Worm (Caenorhabditis elegans) whole organism, L4 larva: ENCODE measurements around the gene bnc-1.

Experiments used
- Y48G9A.11 ChIP-seq: fragments of 200-800 bp; sonication (Bioruptor generic); IDR thresholded peaks from 2 replicates; pipeline ENCODE4 v1.3.6; 2022; ENCODE audit warnings: missing genetic modification reagents, missing genetic modification characterization, missing compliant biosample characterization
- ama-1 ChIP-seq: fragments of 150-350 bp; optimal IDR thresholded peaks from 2 replicates; lab custom pipeline; 2014; ENCODE audit warnings: inconsistent platforms, mixed read lengths
- ces-1 ChIP-seq: fragments of 150-350 bp; sonication (generic microtip); optimal IDR thresholded peaks from 4 replicates; lab custom pipeline; 2014; ENCODE audit warnings: missing biosample characterization, missing genetic modification reagents, missing genetic modification characterization
- daf-19 ChIP-seq: fragments of 200-800 bp; sonication (Bioruptor generic); conservative IDR thresholded peaks from 2 replicates; pipeline ENCODE4 v1.3.6; 2022; ENCODE audit warnings: missing genetic modification characterization, missing compliant biosample characterization
- egl-27 ChIP-seq: sonication (generic microtip); optimal IDR thresholded peaks from 3 replicates; lab custom pipeline; 2017; ENCODE audit warnings: missing biosample characterization, missing genetic modification reagents, missing genetic modification characterization
- lin-13 ChIP-seq: fragments of 150-350 bp; optimal IDR thresholded peaks from 2 replicates; lab custom pipeline; 2014; ENCODE audit warnings: missing biosample characterization, missing genetic modification reagents, missing genetic modification characterization
- lsy-2 ChIP-seq, 2 experiments: fragments of 150-350 bp in 1 of 2; sonication (generic microtip) in 1 of 2; optimal IDR thresholded peaks; 2 replicates each; lab custom pipeline; 2014 to 2017; ENCODE audit warnings: missing biosample characterization in 2 of 2, missing genetic modification characterization in 2 of 2
- nhr-237 ChIP-seq: sonication (generic microtip); optimal IDR thresholded peaks from 2 replicates; lab custom pipeline; 2017; ENCODE audit warnings: missing biosample characterization, missing genetic modification characterization
- snpc-4 ChIP-seq: fragments of 150-350 bp; optimal IDR thresholded peaks from 2 replicates; lab custom pipeline; 2014; ENCODE audit warnings: missing biosample characterization, missing genetic modification characterization
- spr-3 ChIP-seq: fragments of 200-800 bp; sonication (Bioruptor generic); optimal IDR thresholded peaks from 2 replicates; lab custom pipeline; 2018; ENCODE audit warnings: mild to moderate bottlenecking, missing genetic modification characterization, missing compliant biosample characterization
- zfp-2 ChIP-seq: sonication (generic microtip); optimal IDR thresholded peaks from 2 replicates; lab custom pipeline; 2016; ENCODE audit warnings: mild to moderate bottlenecking, missing genetic modification characterization, missing compliant biosample characterization

- no peak for TF ChIP-seq ces-1 (GFP tag; lab: Kevin White, UChicago)
- no peak for TF ChIP-seq lsy-2 (tag; optimal IDR thresholded peaks at IDR 0.05; lab: Kevin White, UChicago)
- TF ChIP-seq Y48G9A.11 (GFP tag; lab: Robert Waterston, UW) = no peak
- TF ChIP-seq egl-27 (tag; lab: Kevin White, UChicago) = no peak
- no peak for TF ChIP-seq zfp-2 (tag; lab: Kevin White, UChicago)
- TF ChIP-seq nhr-237 (tag; lab: Kevin White, UChicago) = no peak
- TF ChIP-seq snpc-4 (tag; lab: Kevin White, UChicago) = no peak
- TF ChIP-seq ama-1 = no peak
- TF ChIP-seq daf-19 (GFP tag; lab: Robert Waterston, UW) = no peak
- no peak for TF ChIP-seq lin-13 (GFP tag; lab: Kevin White, UChicago)
- no peak for TF ChIP-seq spr-3 (GFP tag; lab: Kevin White, UChicago)
These were observed 6.3 kb upstream of the bnc-1 start, which contains the start of gene F55C5.10 for ce11 chrV:12283187-12283586.
